Worm (Caenorhabditis elegans): ENCODE measurements around the gene Y53C12A.10.

DNA sequence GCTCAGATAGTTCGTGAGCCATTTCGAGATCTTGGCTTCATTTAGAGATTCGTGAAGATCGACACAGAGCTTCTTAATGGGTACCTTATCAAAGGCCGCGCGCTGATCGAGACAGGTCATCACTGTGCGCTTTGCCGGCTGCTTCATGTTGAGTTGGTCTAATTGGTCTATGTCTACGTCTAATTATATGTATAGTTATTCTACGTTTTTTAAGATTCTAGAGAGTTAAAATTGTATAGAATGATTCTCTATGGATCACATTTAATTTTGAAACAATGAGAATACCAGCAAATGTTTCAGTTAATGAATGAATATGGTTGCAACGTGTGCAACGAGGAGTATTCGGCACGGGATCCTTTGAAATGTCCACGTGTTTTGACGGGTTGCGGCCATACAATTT is 30.0 kb downstream of the Y53C12A.10 start, which contains the start of gene arc-1:
- TF ChIP-seq flt-1 (GFP tag; IDR thresholded peaks at IDR 0.05) = no peak
- TF ChIP-seq klf-2 (GFP tag; conservative IDR thresholded peaks at IDR 0.05) = no peak
- TF ChIP-seq ztf-23 (GFP tag; IDR thresholded peaks at IDR 0.05) = no peak
- TF ChIP-seq tab-1 (GFP tag; IDR thresholded peaks at IDR 0.05) = no peak
- TF ChIP-seq cog-1 (tag; optimal IDR thresholded peaks at IDR 0.05) = no peak
- no peak for TF ChIP-seq med-1 (GFP tag; optimal IDR thresholded peaks at IDR 0.05; ENCODE audit: insufficient read depth)
- TF ChIP-seq ztf-29 (GFP tag; IDR thresholded peaks at IDR 0.05) = no peak
- no peak for TF ChIP-seq ref-1 (GFP tag; conservative IDR thresholded peaks at IDR 0.05)

Measured in whole organism, midembryonic.